Fruit fly (Drosophila melanogaster) whole organism, embryonic: Measurements from ENCODE around the gene CG6873.

Source experiments
- Asciz ChIP-seq: fragments of 200-800 bp; sonication (Bioruptor generic); optimal IDR thresholded peaks from 2 replicates; lab custom pipeline; 2017; ENCODE audit warnings: missing biosample characterization, mild to moderate bottlenecking, missing genetic modification characterization, missing genetic modification reagents
- CG10366 ChIP-seq: fragments of 200-800 bp; sonication (Bioruptor generic); IDR thresholded peaks from 2 replicates; pipeline ENCODE4 v1.3.6; 2022; ENCODE audit warnings: missing biosample characterization, missing genetic modification characterization
- CG12104 ChIP-seq: fragments of 200-800 bp; sonication (Bioruptor generic); optimal IDR thresholded peaks from 3 replicates; lab custom pipeline; 2016; ENCODE audit warnings: missing biosample characterization, missing genetic modification characterization
- CG12942 ChIP-seq: fragments of 200-800 bp; sonication (Bioruptor generic); optimal IDR thresholded peaks from 3 replicates; lab custom pipeline; 2016; ENCODE audit warnings: missing biosample characterization, missing genetic modification characterization
- CG14441 ChIP-seq: fragments of 200-800 bp; sonication (Bioruptor generic); IDR thresholded peaks from 2 replicates; pipeline ENCODE4 v1.3.6; 2022; ENCODE audit warnings: missing biosample characterization, missing genetic modification characterization
- CG1529 ChIP-seq: fragments of 200-800 bp; sonication (Bioruptor generic); optimal IDR thresholded peaks from 3 replicates; lab custom pipeline; 2018; ENCODE audit warnings: missing biosample characterization, missing genetic modification characterization
- CG15696 ChIP-seq: fragments of 200-800 bp; sonication (Bioruptor generic); optimal IDR thresholded peaks from 2 replicates; lab custom pipeline; 2019; ENCODE audit warnings: missing biosample characterization, mild to moderate bottlenecking, missing genetic modification characterization, moderate library complexity
- CG16779 ChIP-seq: fragments of 200-800 bp; sonication (Bioruptor generic); IDR thresholded peaks from 2 replicates; pipeline ENCODE4 v1.3.6; 2022; ENCODE audit warnings: missing biosample characterization, missing genetic modification characterization
- CG16815 ChIP-seq: fragments of 200-800 bp; sonication (Bioruptor generic); optimal IDR thresholded peaks from 3 replicates; lab custom pipeline; 2017; ENCODE audit warnings: missing biosample characterization, mild to moderate bottlenecking, missing genetic modification characterization
- CG17829 ChIP-seq: fragments of 200-800 bp; optimal IDR thresholded peaks from 2 replicates; lab custom pipeline; 2019; ENCODE audit warnings: missing biosample characterization, mild to moderate bottlenecking, missing genetic modification characterization, moderate library complexity
- CG18262 ChIP-seq: fragments of 200-800 bp; optimal IDR thresholded peaks from 3 replicates; lab custom pipeline; 2019; ENCODE audit warnings: missing biosample characterization, mild to moderate bottlenecking, missing genetic modification characterization, moderate library complexity
- CG18764 ChIP-seq: fragments of 200-800 bp; sonication (Bioruptor generic); optimal IDR thresholded peaks from 3 replicates; lab custom pipeline; 2016; ENCODE audit warnings: missing biosample characterization, missing genetic modification characterization
- CG3407 ChIP-seq: fragments of 200-800 bp; sonication (Bioruptor generic); optimal IDR thresholded peaks from 2 replicates; lab custom pipeline; 2018; ENCODE audit warnings: missing biosample characterization, mild to moderate bottlenecking, missing genetic modification characterization
- CG7271 ChIP-seq: fragments of 200-800 bp; sonication (Bioruptor generic); optimal IDR thresholded peaks from 2 replicates; lab custom pipeline; 2018; ENCODE audit warnings: missing biosample characterization, mild to moderate bottlenecking, missing genetic modification characterization, moderate library complexity
- CG7839 ChIP-seq: fragments of 200-800 bp; sonication (Bioruptor generic); optimal IDR thresholded peaks from 3 replicates; lab custom pipeline; 2018; ENCODE audit warnings: missing biosample characterization, mild to moderate bottlenecking, missing genetic modification characterization, moderate library complexity
- CG8281 ChIP-seq: fragments of 200-800 bp; sonication (Bioruptor generic); optimal IDR thresholded peaks from 2 replicates; lab custom pipeline; 2018; ENCODE audit warnings: missing biosample characterization, mild to moderate bottlenecking, missing genetic modification characterization, moderate library complexity
- CG9437 ChIP-seq: fragments of 200-800 bp; sonication (Bioruptor generic); optimal IDR thresholded peaks from 2 replicates; lab custom pipeline; 2018; ENCODE audit warnings: missing biosample characterization, mild to moderate bottlenecking, missing genetic modification characterization
- D ChIP-seq, 2 experiments: fragments of 200-800 bp in 1 of 2; fragments of >200 bp in 1 of 2; sonication (Bioruptor generic) in 1 of 2; optimal IDR thresholded peaks; 2 replicates in 1 of 2; 3 replicates in 1 of 2; lab custom pipeline; 2017; ENCODE audit warnings: mild to moderate bottlenecking in 1 of 2, missing biosample characterization in 1 of 2, missing genetic modification characterization in 1 of 2, missing genetic modification reagents in 1 of 2
- Dek ChIP-seq: fragments of 200-800 bp; sonication (Bioruptor generic); optimal IDR thresholded peaks from 3 replicates; lab custom pipeline; 2019; ENCODE audit warnings: missing biosample characterization, mild to moderate bottlenecking, missing genetic modification characterization, moderate library complexity
- Drgx ChIP-seq: fragments of 200-800 bp; sonication (Bioruptor generic); IDR thresholded peaks from 2 replicates; pipeline ENCODE4 v1.3.6; 2022; ENCODE audit warnings: missing biosample characterization, missing genetic modification characterization
- E2f2 ChIP-seq: fragments of 200-800 bp; sonication (Bioruptor generic); IDR thresholded peaks from 2 replicates; pipeline ENCODE4 v1.3.6; 2022; ENCODE audit warnings: missing biosample characterization, missing genetic modification characterization
- Elba2 ChIP-seq: fragments of 200-800 bp; sonication (Bioruptor generic); optimal IDR thresholded peaks from 3 replicates; lab custom pipeline; 2016; ENCODE audit warnings: missing biosample characterization, missing genetic modification characterization
- Ets65A ChIP-seq: fragments of 200-800 bp; sonication (Bioruptor generic); peaks from one replicate; lab custom pipeline; 2016; ENCODE audit warnings: missing biosample characterization, missing genetic modification characterization
- Fer3 ChIP-seq: fragments of 200-800 bp; sonication (Bioruptor generic); optimal IDR thresholded peaks from 2 replicates; lab custom pipeline; 2018; ENCODE audit warnings: missing biosample characterization, mild to moderate bottlenecking, missing genetic modification characterization, moderate library complexity
- Hand ChIP-seq: fragments of 200-800 bp; sonication (Bioruptor generic); optimal IDR thresholded peaks from 2 replicates; lab custom pipeline; 2017; ENCODE audit warnings: mild to moderate bottlenecking, missing biosample characterization, missing genetic modification reagents, missing genetic modification characterization
- Rfx ChIP-seq: fragments of 200-800 bp; sonication (Bioruptor generic); IDR thresholded peaks from 2 replicates; pipeline ENCODE4 v1.3.6; 2022; ENCODE audit warnings: missing biosample characterization, missing genetic modification characterization
- Ssrp ChIP-seq: fragments of 200-800 bp; sonication (Bioruptor generic); optimal IDR thresholded peaks from 2 replicates; lab custom pipeline; 2018; ENCODE audit warnings: missing biosample characterization, mild to moderate bottlenecking, missing genetic modification characterization, moderate library complexity
- bab2 ChIP-seq: fragments of 200-800 bp; sonication (Bioruptor generic); optimal IDR thresholded peaks from 2 replicates; lab custom pipeline; 2016; ENCODE audit warnings: missing biosample characterization, missing genetic modification characterization
- cg ChIP-seq: fragments of 200-800 bp; sonication (Bioruptor generic); optimal IDR thresholded peaks from 3 replicates; lab custom pipeline; 2019; ENCODE audit warnings: missing biosample characterization, mild to moderate bottlenecking, missing genetic modification characterization, moderate library complexity
- corto ChIP-seq: fragments of 200-800 bp; sonication (Bioruptor generic); optimal IDR thresholded peaks from 2 replicates; lab custom pipeline; 2016; ENCODE audit warnings: missing biosample characterization, mild to moderate bottlenecking, missing genetic modification characterization, moderate library complexity
- crol ChIP-seq: fragments of 200-800 bp; sonication (Bioruptor generic); IDR thresholded peaks from 2 replicates; pipeline ENCODE4 v1.3.6; 2022; ENCODE audit warnings: missing biosample characterization, missing genetic modification characterization
- gem ChIP-seq: fragments of 200-800 bp; sonication (Bioruptor generic); optimal IDR thresholded peaks from 2 replicates; lab custom pipeline; 2019; ENCODE audit warnings: missing biosample characterization, mild to moderate bottlenecking, missing genetic modification characterization, moderate library complexity
- grau ChIP-seq: fragments of 200-800 bp; optimal IDR thresholded peaks from 3 replicates; lab custom pipeline; 2019; ENCODE audit warnings: missing biosample characterization, mild to moderate bottlenecking, missing genetic modification characterization, moderate library complexity
- jing ChIP-seq: fragments of 200-800 bp; sonication (Bioruptor generic); optimal IDR thresholded peaks from 2 replicates; lab custom pipeline; 2018; ENCODE audit warnings: missing biosample characterization, mild to moderate bottlenecking, missing genetic modification characterization
- kah ChIP-seq: fragments of 200-800 bp; sonication (Bioruptor generic); optimal IDR thresholded peaks from 2 replicates; lab custom pipeline; 2018; ENCODE audit warnings: missing biosample characterization, mild to moderate bottlenecking, missing genetic modification characterization
- lbe ChIP-seq: fragments of 200-800 bp; sonication (Bioruptor generic); optimal IDR thresholded peaks from 2 replicates; lab custom pipeline; 2016; ENCODE audit warnings: missing biosample characterization, mild to moderate bottlenecking, missing genetic modification characterization
- nom ChIP-seq: fragments of 200-800 bp; sonication (Bioruptor generic); optimal IDR thresholded peaks from 2 replicates; lab custom pipeline; 2017; ENCODE audit warnings: missing biosample characterization, missing genetic modification characterization, mild to moderate bottlenecking, moderate library complexity, missing genetic modification reagents
- prd ChIP-seq, 3 experiments: fragments of >200 bp in 2 of 3; fragments of 200-800 bp in 1 of 3; sonication (Bioruptor generic) in 1 of 3; optimal IDR thresholded peaks in 2 of 3; IDR thresholded peaks in 1 of 3; 2 replicates in 2 of 3; 3 replicates in 1 of 3; pipeline versions ENCODE4 v1.3.6 to Lab custom; 2017 to 2022; ENCODE audit warnings: missing biosample characterization in 1 of 3, missing genetic modification characterization in 1 of 3
- ro ChIP-seq: fragments of 200-800 bp; sonication (Bioruptor generic); IDR thresholded peaks from 2 replicates; pipeline ENCODE4 v1.3.6; 2022; ENCODE audit warnings: missing biosample characterization, missing genetic modification characterization
- stc ChIP-seq: fragments of 200-800 bp; sonication (Bioruptor generic); IDR thresholded peaks from 2 replicates; pipeline ENCODE4 v1.3.6; 2022; ENCODE audit warnings: missing biosample characterization, missing genetic modification characterization
- tap ChIP-seq: fragments of 200-800 bp; optimal IDR thresholded peaks from 3 replicates; lab custom pipeline; 2019; ENCODE audit warnings: missing biosample characterization, mild to moderate bottlenecking, missing genetic modification characterization, moderate library complexity
- trem ChIP-seq: fragments of 200-800 bp; optimal IDR thresholded peaks from 3 replicates; lab custom pipeline; 2019; ENCODE audit warnings: missing biosample characterization, mild to moderate bottlenecking, missing genetic modification characterization, moderate library complexity
- trh ChIP-seq: fragments of 200-800 bp; sonication (Bioruptor generic); optimal IDR thresholded peaks from 2 replicates; lab custom pipeline; 2016; ENCODE audit warnings: missing biosample characterization, missing genetic modification characterization
- twi ChIP-seq: fragments of 200-800 bp; optimal IDR thresholded peaks from 2 replicates; lab custom pipeline; 2019; ENCODE audit warnings: missing biosample characterization, mild to moderate bottlenecking, missing genetic modification characterization, moderate library complexity
- zfh1 ChIP-seq: fragments of 200-800 bp; sonication (Bioruptor generic); IDR thresholded peaks from 3 replicates; pipeline ENCODE4 v1.3.6; 2022; ENCODE audit warnings: missing biosample characterization, missing genetic modification characterization

Gene CG6873

dm6 chrX:18776976-18777925 lies 37.6 kb upstream of the CG6873 start:
- no peak for TF ChIP-seq CG7839
- no peak for TF ChIP-seq Dek (tag; lab: Kevin White, UChicago)
- TF ChIP-seq nom (GFP tag; lab: Kevin White, UChicago) = peak; percentile 44
- no peak for TF ChIP-seq CG7271 (tag; lab: Kevin White, UChicago)
- TF ChIP-seq corto = peak; percentile 60
- TF ChIP-seq E2f2 (GFP tag; lab: Robert Waterston, UW) = no peak
- TF ChIP-seq CG14441 (GFP tag; lab: Robert Waterston, UW) = no peak
- TF ChIP-seq kah = no peak
- TF ChIP-seq crol (GFP tag; lab: Robert Waterston, UW) = peak; percentile 41
- no peak for TF ChIP-seq cg (GFP tag; lab: Kevin White, UChicago)
- TF ChIP-seq Drgx (GFP tag; lab: Robert Waterston, UW) = no peak
- no peak for TF ChIP-seq CG12942 (GFP tag; lab: Kevin White, UChicago)
- no peak for TF ChIP-seq CG16779
- peak; percentile 56 for TF ChIP-seq lbe
- no peak for TF ChIP-seq trh (GFP tag; lab: Kevin White, UChicago)

dm6 chrX:18775839-18776538 lies 36.3 kb upstream of the CG6873 start:
- TF ChIP-seq CG17829 (peak; percentile 72), prd (optimal IDR thresholded peaks at IDR 0.05; lab: Kevin White, UChicago) (no peak), prd (GFP tag; IDR thresholded peaks at IDR 0.05; lab: Robert Waterston, UW) (peak; percentile 14; the same call in 1 of the 3 replicates), jing (peak; percentile 45), CG3407 (peak; percentile 61), CG15696 (tag; lab: Kevin White, UChicago) (peak; percentile 46), CG9437 (GFP tag; lab: Kevin White, UChicago) (peak; percentile 77), bab2 (peak; percentile 0), Hand (no peak), stc (GFP tag; lab: Robert Waterston, UW) (no peak), twi (tag; lab: Kevin White, UChicago) (peak; percentile 62), CG18764 (GFP tag; lab: Kevin White, UChicago) (peak; percentile 19), Fer3 (tag; lab: Kevin White, UChicago) (no peak), trem (tag; lab: Kevin White, UChicago) (peak; percentile 34), tap (tag; lab: Kevin White, UChicago) (peak; percentile 21), CG8281 (tag; lab: Kevin White, UChicago) (peak; percentile 5), Rfx (GFP tag; lab: Robert Waterston, UW) (0 out of 2 replicates have a peak, but pooled peaks have one; percentile 17), gem (tag; lab: Kevin White, UChicago) (peak; percentile 87), D (optimal IDR thresholded peaks at IDR 0.05; lab: Kevin White, UChicago) (no peak), D (GFP tag; optimal IDR thresholded peaks at IDR 0.05; lab: Kevin White, UChicago) (peak; percentile 70), Elba2 (GFP tag; lab: Kevin White, UChicago) (no peak), CG12104 (peak; percentile 13), zfh1 (GFP tag; lab: Robert Waterston, UW) (peak; percentile 38; the same call in 2 of the 3 replicates), CG1529 (GFP tag; lab: Kevin White, UChicago) (peak; percentile 80), Ssrp (tag; lab: Kevin White, UChicago) (peak; percentile 85), CG10366 (GFP tag; lab: Robert Waterston, UW) (peak; percentile 28; the same call in 1 of the 2 replicates), grau (tag; lab: Kevin White, UChicago) (peak; percentile 72), Ets65A (GFP tag; lab: Kevin White, UChicago) (peak; percentile 27), ro (GFP tag; lab: Robert Waterston, UW) (no peak), Drgx (GFP tag; lab: Robert Waterston, UW) (peak; percentile 64), CG18262 (tag; lab: Kevin White, UChicago) (peak; percentile 88), CG7839 (peak; percentile 79), CG16815 (GFP tag; lab: Kevin White, UChicago) (peak; percentile 68), corto (peak; percentile 53), Asciz (GFP tag; lab: Kevin White, UChicago) (peak; percentile 21)
